Worm (Caenorhabditis elegans) whole organism, mixed stage, embryonic: Measurements from ENCODE around the gene srh-173.

ENCODE experiments used
- M03D4.4 ChIP-seq: sonication (generic microtip); optimal IDR thresholded peaks from 2 replicates; lab custom pipeline; 2017; ENCODE audit warnings: mild to moderate bottlenecking, missing genetic modification characterization, missing compliant biosample characterization
- blmp-1 ChIP-seq: fragments of 150-350 bp; optimal IDR thresholded peaks from 2 replicates; lab custom pipeline; 2014; ENCODE audit warnings: missing biosample characterization, missing genetic modification characterization
- ceh-43 ChIP-seq: fragments of 200-800 bp; sonication (Bioruptor generic); optimal IDR thresholded peaks from 2 replicates; lab custom pipeline; 2018; ENCODE audit warnings: mild to moderate bottlenecking, missing genetic modification characterization, moderate library complexity, missing compliant biosample characterization
- ceh-83 ChIP-seq: fragments of 200-800 bp; sonication (Bioruptor generic); optimal IDR thresholded peaks from 2 replicates; lab custom pipeline; 2018; ENCODE audit warnings: mild to moderate bottlenecking, missing genetic modification characterization, missing compliant biosample characterization
- ces-1 ChIP-seq: fragments of 150-350 bp; optimal IDR thresholded peaks from 2 replicates; lab custom pipeline; 2014; ENCODE audit warnings: missing biosample characterization, missing genetic modification reagents, missing genetic modification characterization
- cnd-1 ChIP-seq: fragments of 200-800 bp; sonication (Bioruptor generic); optimal IDR thresholded peaks from 2 replicates; lab custom pipeline; 2018; ENCODE audit warnings: mild to moderate bottlenecking, missing genetic modification characterization, missing compliant biosample characterization
- drap-1 ChIP-seq: fragments of 200-800 bp; sonication (Bioruptor generic); optimal IDR thresholded peaks from 3 replicates; lab custom pipeline; 2018; ENCODE audit warnings: mild to moderate bottlenecking, missing genetic modification characterization, missing compliant biosample characterization
- elt-1 ChIP-seq: sonication (generic microtip); optimal IDR thresholded peaks from 2 replicates; lab custom pipeline; 2017; ENCODE audit warnings: missing genetic modification characterization, mild to moderate bottlenecking, missing compliant biosample characterization, antibody characterized with exemption, moderate library complexity, borderline replicate concordance; ENCODE audit not compliant: insufficient read depth
- elt-3 ChIP-seq: fragments of 150-350 bp; optimal IDR thresholded peaks from 2 replicates; lab custom pipeline; 2014; ENCODE audit warnings: missing biosample characterization, missing genetic modification characterization
- flh-1 ChIP-seq: fragments of 200-800 bp; sonication (Bioruptor generic); optimal IDR thresholded peaks from 2 replicates; lab custom pipeline; 2018; ENCODE audit warnings: mild to moderate bottlenecking, missing genetic modification characterization, moderate library complexity, missing compliant biosample characterization
- ham-2 ChIP-seq: fragments of 200-800 bp; sonication (Bioruptor generic); optimal IDR thresholded peaks from 2 replicates; lab custom pipeline; 2018; ENCODE audit warnings: mild to moderate bottlenecking, missing genetic modification characterization, missing compliant biosample characterization
- hlh-1 ChIP-seq: fragments of 150-350 bp; optimal IDR thresholded peaks from 2 replicates; lab custom pipeline; 2014; ENCODE audit warnings: missing biosample characterization, missing genetic modification reagents, missing genetic modification characterization
- lin-13 ChIP-seq: fragments of 150-350 bp; optimal IDR thresholded peaks from 2 replicates; lab custom pipeline; 2014; ENCODE audit warnings: missing biosample characterization, missing genetic modification characterization
- lin-32 ChIP-seq: fragments of 200-800 bp; sonication (Bioruptor generic); optimal IDR thresholded peaks from 2 replicates; lab custom pipeline; 2018; ENCODE audit warnings: mild to moderate bottlenecking, missing genetic modification characterization, missing compliant biosample characterization
- lsy-2 ChIP-seq: fragments of 150-350 bp; optimal IDR thresholded peaks from 2 replicates; lab custom pipeline; 2014; ENCODE audit warnings: missing biosample characterization, missing genetic modification characterization
- mab-5 ChIP-seq: fragments of 150-350 bp; optimal IDR thresholded peaks from 2 replicates; lab custom pipeline; 2014; ENCODE audit warnings: missing biosample characterization, missing genetic modification characterization
- nhr-12 ChIP-seq: fragments of 150-350 bp; optimal IDR thresholded peaks from 2 replicates; lab custom pipeline; 2014; ENCODE audit warnings: missing biosample characterization, missing genetic modification characterization
- nhr-2 ChIP-seq: fragments of 150-350 bp; optimal IDR thresholded peaks from 2 replicates; lab custom pipeline; 2014; ENCODE audit warnings: missing biosample characterization, missing genetic modification characterization
- nhr-237 ChIP-seq: fragments of 150-350 bp; optimal IDR thresholded peaks from 2 replicates; lab custom pipeline; 2014; ENCODE audit warnings: missing biosample characterization, missing genetic modification characterization
- nhr-28 ChIP-seq: fragments of 150-350 bp; optimal IDR thresholded peaks from 2 replicates; lab custom pipeline; 2014; ENCODE audit warnings: missing biosample characterization, missing genetic modification characterization
- nhr-76 ChIP-seq: sonication (generic microtip); optimal IDR thresholded peaks from 2 replicates; lab custom pipeline; 2017; ENCODE audit warnings: missing biosample characterization, missing genetic modification characterization
- sem-2 ChIP-seq: fragments of 200-800 bp; sonication (Bioruptor generic); optimal IDR thresholded peaks from 2 replicates; lab custom pipeline; 2018; ENCODE audit warnings: mild to moderate bottlenecking, missing genetic modification characterization, missing compliant biosample characterization
- sptf-1 ChIP-seq: sonication (generic microtip); optimal IDR thresholded peaks from 2 replicates; lab custom pipeline; 2017; ENCODE audit warnings: mild to moderate bottlenecking, missing genetic modification characterization, moderate library complexity, missing compliant biosample characterization
- tbx-8 ChIP-seq: fragments of 200-800 bp; sonication (Bioruptor generic); optimal IDR thresholded peaks from 2 replicates; lab custom pipeline; 2018; ENCODE audit warnings: mild to moderate bottlenecking, missing genetic modification characterization, moderate library complexity, missing compliant biosample characterization
- unc-120 ChIP-seq: sonication (generic microtip); optimal IDR thresholded peaks from 2 replicates; lab custom pipeline; 2017; ENCODE audit warnings: missing genetic modification characterization, missing compliant biosample characterization; ENCODE audit not compliant: poor library complexity, severe bottlenecking
- unc-62 ChIP-seq: fragments of 150-350 bp; optimal IDR thresholded peaks from 2 replicates; lab custom pipeline; 2014; ENCODE audit warnings: missing biosample characterization, missing genetic modification reagents, missing genetic modification characterization
- zip-8 ChIP-seq: fragments of 150-350 bp; optimal IDR thresholded peaks from 2 replicates; lab custom pipeline; 2014; ENCODE audit warnings: missing biosample characterization, missing genetic modification characterization
- ztf-11 ChIP-seq: fragments of 150-350 bp; optimal IDR thresholded peaks from 2 replicates; lab custom pipeline; 2014; ENCODE audit warnings: missing biosample characterization, missing genetic modification characterization

srh-173 gene

ce11 chrV:19954491-19954890, 18.6 kb upstream of the srh-173 start:
- TF ChIP-seq hlh-1 (tag; lab: Kevin White, UChicago) (no peak), nhr-2 (tag; lab: Kevin White, UChicago) (no peak), nhr-28 (tag; lab: Kevin White, UChicago) (no peak), mab-5 (tag; lab: Kevin White, UChicago) (no peak), sem-2 (GFP tag; lab: Kevin White, UChicago) (no peak), nhr-237 (tag; lab: Kevin White, UChicago) (no peak), lin-32 (GFP tag; lab: Kevin White, UChicago) (no peak), elt-1 (tag; lab: Kevin White, UChicago) (no peak), elt-3 (tag; lab: Kevin White, UChicago) (no peak), cnd-1 (tag; lab: Kevin White, UChicago) (no peak), ham-2 (GFP tag; lab: Kevin White, UChicago) (no peak), sptf-1 (tag; lab: Kevin White, UChicago) (no peak), nhr-76 (tag; lab: Kevin White, UChicago) (no peak), lsy-2 (no peak), ceh-83 (GFP tag; lab: Kevin White, UChicago) (no peak)

- TF ChIP-seq ces-1 (peak; percentile 0), nhr-12 (tag; lab: Kevin White, UChicago) (no peak)
Observed at ce11 chrV:19955171-19955570, 17.9 kb upstream of the srh-173 start, which contains the start of gene abhd-3.1. abhd-3.1 (plus strand) TSS chrV:19955488.

ce11 chrV:19958744-19959143, 14.3 kb upstream of the srh-173 start, which contains the start of gene srh-172:
srh-172 (plus strand) TSS chrV:19959044.
- TF ChIP-seq blmp-1 (tag; lab: Kevin White, UChicago) = no peak
- no peak for TF ChIP-seq unc-62 (GFP tag; lab: Kevin White, UChicago)
- TF ChIP-seq ces-1 = no peak
- no peak for TF ChIP-seq elt-3 (tag; lab: Kevin White, UChicago)
- TF ChIP-seq lin-32 (GFP tag; lab: Kevin White, UChicago) = no peak

ce11 chrV:19961971-19962370, 11.1 kb upstream of the srh-173 start:
- TF ChIP-seq unc-120 (tag; lab: Kevin White, UChicago) = no peak
- peak; percentile 44 for TF ChIP-seq ces-1
- TF ChIP-seq, all 35 proteins: peak for 1

- TF ChIP-seq drap-1 (GFP tag; lab: Kevin White, UChicago) (peak; percentile 20), ceh-83 (GFP tag; lab: Kevin White, UChicago) (peak; percentile 19), tbx-8 (no peak)
- TF ChIP-seq, all 35 proteins: peak for 2
Observed at ce11 chrV:19965626-19966025, 7.5 kb upstream of the srh-173 start, which contains the start of gene srh-171. srh-171 (plus strand) TSS chrV:19965700.

ce11 chrV:19978220-19978619, 5.1 kb downstream of the srh-173 start, which contains the start of gene srh-183:
srh-183 (minus strand) TSS chrV:19978320.
- TF ChIP-seq nhr-76 (tag; lab: Kevin White, UChicago) (no peak), flh-1 (GFP tag; lab: Kevin White, UChicago) (no peak), lin-32 (GFP tag; lab: Kevin White, UChicago) (no peak), lsy-2 (no peak), cnd-1 (tag; lab: Kevin White, UChicago) (no peak), M03D4.4 (tag; lab: Kevin White, UChicago) (no peak)
- TF ChIP-seq, all 35 proteins: peak for 0

ce11 chrV:19981832-19982462, 8.9 kb downstream of the srh-173 start, which contains the start of gene Y60A3A.24:
Y60A3A.24 (minus strand) TSS chrV:19981882.
- no peak for TF ChIP-seq sem-2 (GFP tag; lab: Kevin White, UChicago)
- TF ChIP-seq hlh-1 (tag; lab: Kevin White, UChicago) = no peak
- TF ChIP-seq ham-2 (GFP tag; lab: Kevin White, UChicago) = no peak
- no peak for TF ChIP-seq drap-1 (GFP tag; lab: Kevin White, UChicago)
- TF ChIP-seq nhr-76 (tag; lab: Kevin White, UChicago) = no peak
- no peak for TF ChIP-seq ztf-11 (tag; lab: Kevin White, UChicago)
- TF ChIP-seq lin-13 (tag; lab: Kevin White, UChicago) = no peak
- TF ChIP-seq nhr-2 (tag; lab: Kevin White, UChicago) = no peak
- TF ChIP-seq M03D4.4 (tag; lab: Kevin White, UChicago) = no peak
- no peak for TF ChIP-seq zip-8 (tag; lab: Kevin White, UChicago)
- no peak for TF ChIP-seq ceh-43
